Worm (Caenorhabditis elegans): ENCODE measurements around the gene fzr-1.
A peak's percentile ranks its signal among the peaks of the same experiment; 100 is the strongest.

DNA sequence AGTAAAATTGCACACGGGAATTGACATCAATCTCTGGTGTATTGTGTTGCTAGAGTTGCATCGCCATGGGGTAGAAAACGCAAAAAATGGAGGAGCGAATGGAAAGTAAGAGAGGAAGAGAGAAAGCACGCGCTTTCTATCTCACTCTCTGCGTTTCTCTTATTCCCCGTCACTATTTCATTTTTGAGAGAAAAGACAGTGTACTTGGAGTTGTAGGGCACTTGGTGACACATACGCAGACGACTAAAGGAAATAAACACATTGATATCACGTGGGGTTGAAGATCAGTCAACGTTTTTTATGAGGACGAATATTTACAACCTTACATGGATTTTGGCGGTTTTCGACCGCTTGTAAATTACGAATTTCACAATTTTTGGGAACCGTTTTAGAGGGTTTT, 40.8 kb downstream of the fzr-1 start:
- no peak for TF ChIP-seq flt-1 (GFP tag; IDR thresholded peaks at IDR 0.05)
- no peak for TF ChIP-seq ztf-29 (GFP tag; IDR thresholded peaks at IDR 0.05)
- no peak for TF ChIP-seq ref-1 (GFP tag; conservative IDR thresholded peaks at IDR 0.05)
- TF ChIP-seq tab-1 (GFP tag; IDR thresholded peaks at IDR 0.05): no peak
- no peak for TF ChIP-seq med-1 (GFP tag; optimal IDR thresholded peaks at IDR 0.05; ENCODE audit: insufficient read depth)
- TF ChIP-seq klf-2 (GFP tag; conservative IDR thresholded peaks at IDR 0.05): no peak
- no peak for TF ChIP-seq T22C8.4 (GFP tag; IDR thresholded peaks at IDR 0.05)
- peak; percentile 69 for TF ChIP-seq cog-1 (tag; optimal IDR thresholded peaks at IDR 0.05)

All from whole organism, midembryonic.